Worm (Caenorhabditis elegans) whole organism, early embryonic: ENCODE measurements around the gene srh-223.

ENCODE experiments used
- F13C5.2 ChIP-seq: sonication (generic microtip); optimal IDR thresholded peaks from 2 replicates; lab custom pipeline; 2017; ENCODE audit warnings: mild to moderate bottlenecking, missing genetic modification characterization, inconsistent platforms, missing compliant biosample characterization
- aly-1 ChIP-seq: sonication (generic microtip); optimal IDR thresholded peaks from 2 replicates; lab custom pipeline; 2016; ENCODE audit warnings: missing genetic modification characterization, missing compliant biosample characterization
- ama-1 ChIP-seq: fragments of 150-350 bp; optimal IDR thresholded peaks from 2 replicates; lab custom pipeline; 2014
- ceh-13 ChIP-seq: fragments of 200-800 bp; sonication (Bioruptor generic); optimal IDR thresholded peaks from 2 replicates; lab custom pipeline; 2018; ENCODE audit warnings: mild to moderate bottlenecking, missing genetic modification characterization, missing compliant biosample characterization
- ets-7 ChIP-seq: sonication (generic microtip); optimal IDR thresholded peaks from 2 replicates; lab custom pipeline; 2016; ENCODE audit warnings: missing genotype, missing genetic modification characterization, missing compliant biosample characterization
- flt-1 ChIP-seq: fragments of 200-800 bp; sonication (Bioruptor generic); IDR thresholded peaks from 2 replicates; pipeline ENCODE4 v1.3.6; 2022; ENCODE audit warnings: missing genetic modification characterization, missing compliant biosample characterization
- hmbx-1 ChIP-seq: sonication (generic microtip); optimal IDR thresholded peaks from 2 replicates; lab custom pipeline; 2016; ENCODE audit warnings: mild to moderate bottlenecking, missing genetic modification characterization, missing compliant biosample characterization
- hmg-4 ChIP-seq: fragments of 200-800 bp; sonication (Bioruptor generic); optimal IDR thresholded peaks from 2 replicates; lab custom pipeline; 2018; ENCODE audit warnings: mild to moderate bottlenecking, missing genetic modification characterization, missing compliant biosample characterization
- hnd-1 ChIP-seq: sonication (generic microtip); optimal IDR thresholded peaks from 2 replicates; lab custom pipeline; 2016; ENCODE audit warnings: missing genetic modification characterization, missing compliant biosample characterization
- tbx-11 ChIP-seq: fragments of 200-800 bp; sonication (Bioruptor generic); IDR thresholded peaks from 2 replicates; pipeline ENCODE4 v1.3.6; 2022; ENCODE audit warnings: missing genetic modification characterization, missing compliant biosample characterization
- tra-4 ChIP-seq: sonication (generic microtip); optimal IDR thresholded peaks from 2 replicates; lab custom pipeline; 2017; ENCODE audit warnings: missing genetic modification characterization, missing compliant biosample characterization

DNA sequence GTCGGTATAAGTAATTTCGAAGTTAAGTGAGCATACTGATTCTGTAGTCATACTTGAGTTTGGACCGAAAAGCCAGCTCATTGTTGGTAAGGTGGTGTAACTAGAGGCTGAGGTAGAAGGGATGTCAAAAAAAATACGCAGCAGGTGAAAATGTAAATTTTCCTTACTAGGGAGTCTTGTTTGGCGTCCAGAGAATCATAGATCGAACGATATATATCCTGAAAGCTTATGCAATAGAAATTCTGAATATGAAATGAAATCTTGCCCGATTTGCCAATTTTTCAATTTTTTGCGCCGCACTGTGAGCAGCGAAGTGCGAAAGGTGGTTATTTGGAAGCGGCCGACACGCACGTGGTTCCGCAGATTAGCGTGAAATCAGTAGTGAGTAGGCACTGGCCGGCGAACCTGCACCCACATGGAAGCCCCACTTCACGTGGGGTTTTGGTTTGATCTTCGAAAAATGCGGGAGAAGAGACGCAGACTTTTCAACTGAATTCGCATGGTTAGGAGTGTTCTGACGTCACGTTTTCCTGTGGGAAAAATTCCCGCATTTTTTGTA, 3.7 kb upstream of the srh-223 start, which contains the start of gene srh-220:
- TF ChIP-seq ceh-13 (GFP tag; lab: Kevin White, UChicago) (no peak), ets-7 (tag; lab: Kevin White, UChicago) (no peak), flt-1 (no peak), aly-1 (tag; lab: Kevin White, UChicago) (no peak), hmg-4 (GFP tag; lab: Kevin White, UChicago) (no peak), hmbx-1 (no peak), hnd-1 (no peak), ama-1 (lab: Kevin White, UChicago) (no peak), tbx-11 (GFP tag; lab: Robert Waterston, UW) (no peak), F13C5.2 (tag; lab: Kevin White, UChicago) (no peak), tra-4 (tag; lab: Kevin White, UChicago) (no peak)
